Worm (Caenorhabditis elegans) whole organism, mixed stage, embryonic: Measurements from ENCODE around the gene D2062.5.

ENCODE experiments used
- ceh-43 ChIP-seq: fragments of 200-800 bp; sonication (Bioruptor generic); optimal IDR thresholded peaks from 2 replicates; lab custom pipeline; 2018; ENCODE audit warnings: mild to moderate bottlenecking, missing genetic modification characterization, moderate library complexity, missing compliant biosample characterization
- ces-1 ChIP-seq: fragments of 150-350 bp; optimal IDR thresholded peaks from 2 replicates; lab custom pipeline; 2014; ENCODE audit warnings: missing biosample characterization, missing genetic modification reagents, missing genetic modification characterization
- elt-3 ChIP-seq: fragments of 150-350 bp; optimal IDR thresholded peaks from 2 replicates; lab custom pipeline; 2014; ENCODE audit warnings: missing biosample characterization, missing genetic modification characterization
- lsy-2 ChIP-seq: fragments of 150-350 bp; optimal IDR thresholded peaks from 2 replicates; lab custom pipeline; 2014; ENCODE audit warnings: missing biosample characterization, missing genetic modification characterization
- mls-2 ChIP-seq: sonication (generic microtip); optimal IDR thresholded peaks from 2 replicates; lab custom pipeline; 2016; ENCODE audit warnings: mild to moderate bottlenecking, missing genetic modification characterization, moderate library complexity, missing compliant biosample characterization
- nhr-12 ChIP-seq: fragments of 150-350 bp; optimal IDR thresholded peaks from 2 replicates; lab custom pipeline; 2014; ENCODE audit warnings: missing biosample characterization, missing genetic modification characterization
- nhr-237 ChIP-seq: fragments of 150-350 bp; optimal IDR thresholded peaks from 2 replicates; lab custom pipeline; 2014; ENCODE audit warnings: missing biosample characterization, missing genetic modification characterization
- pha-4 ChIP-seq: fragments of 150-350 bp; optimal IDR thresholded peaks from 2 replicates; lab custom pipeline; 2018; ENCODE audit warnings: missing biosample characterization, missing genetic modification reagents, missing genetic modification characterization
- snpc-4 ChIP-seq: fragments of 150-350 bp; optimal IDR thresholded peaks from 2 replicates; lab custom pipeline; 2014; ENCODE audit warnings: missing biosample characterization, missing genetic modification characterization
- sptf-1 ChIP-seq: sonication (generic microtip); optimal IDR thresholded peaks from 2 replicates; lab custom pipeline; 2017; ENCODE audit warnings: mild to moderate bottlenecking, missing genetic modification characterization, moderate library complexity, missing compliant biosample characterization
- unc-39 ChIP-seq: fragments of 150-350 bp; optimal IDR thresholded peaks from 2 replicates; lab custom pipeline; 2014; ENCODE audit warnings: missing biosample characterization, missing genetic modification characterization
- unc-62 ChIP-seq: fragments of 150-350 bp; optimal IDR thresholded peaks from 2 replicates; lab custom pipeline; 2014; ENCODE audit warnings: missing biosample characterization, missing genetic modification reagents, missing genetic modification characterization
- ztf-11 ChIP-seq: fragments of 150-350 bp; optimal IDR thresholded peaks from 2 replicates; lab custom pipeline; 2014; ENCODE audit warnings: missing biosample characterization, missing genetic modification characterization

DNA sequence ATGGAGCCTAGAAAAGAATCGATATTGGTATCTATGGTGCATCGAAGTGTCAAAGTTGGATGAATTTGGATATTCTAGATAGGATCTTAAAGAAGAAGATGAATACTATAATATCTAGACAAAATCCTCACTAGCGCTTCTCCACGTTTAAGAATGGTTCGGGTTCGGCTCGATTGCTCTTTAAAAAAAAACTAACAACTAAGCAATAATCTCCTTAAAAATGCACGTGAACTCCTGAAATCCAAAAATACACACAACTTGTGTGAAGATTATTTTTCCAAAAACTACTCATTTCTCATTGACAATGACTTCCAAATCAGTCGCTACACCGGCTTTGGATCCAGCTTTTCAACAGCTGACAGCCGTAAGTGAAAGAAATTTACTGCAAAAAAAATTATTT, 8.6 kb downstream of the D2062.5 start, which contains the start of gene D2062.1:
- TF ChIP-seq snpc-4 (no peak), ztf-11 (tag; lab: Kevin White, UChicago) (no peak), nhr-237 (tag; lab: Kevin White, UChicago) (no peak), lsy-2 (tag; lab: Kevin White, UChicago) (no peak), mls-2 (tag; lab: Kevin White, UChicago) (no peak), ces-1 (GFP tag; lab: Kevin White, UChicago) (no peak), nhr-12 (tag; lab: Kevin White, UChicago) (no peak), sptf-1 (tag; lab: Kevin White, UChicago) (no peak), elt-3 (tag; lab: Kevin White, UChicago) (no peak), ceh-43 (GFP tag; lab: Kevin White, UChicago) (no peak), unc-62 (GFP tag; lab: Kevin White, UChicago) (no peak), unc-39 (tag; lab: Kevin White, UChicago) (no peak), pha-4 (tag; lab: Kevin White, UChicago) (no peak)
